Fruit fly (Drosophila melanogaster) whole organism, wandering third instar larva: ENCODE data around the gene CG9674.

Source experiments
- Abd-B ChIP-seq: fragments of >200 bp; optimal IDR thresholded peaks from 2 replicates; lab custom pipeline; 2017; ENCODE audit warnings: missing biosample characterization, missing genetic modification characterization
- CG32264 ChIP-seq: fragments of 200-800 bp; sonication (Bioruptor generic); optimal IDR thresholded peaks from 2 replicates; lab custom pipeline; 2016; ENCODE audit warnings: missing biosample characterization, missing genetic modification characterization
- CG9705 ChIP-seq: fragments of 200-800 bp; sonication (Bioruptor generic); optimal IDR thresholded peaks from 2 replicates; lab custom pipeline; 2018; ENCODE audit warnings: missing biosample characterization, mild to moderate bottlenecking, missing genetic modification characterization
- CrebA ChIP-seq: fragments of 200-800 bp; sonication (Bioruptor generic); optimal IDR thresholded peaks from 2 replicates; lab custom pipeline; 2016; ENCODE audit warnings: missing biosample characterization, mild to moderate bottlenecking, missing genetic modification characterization, borderline replicate concordance
- Dfd ChIP-seq: fragments of >200 bp; optimal IDR thresholded peaks from 2 replicates; lab custom pipeline; 2017; ENCODE audit warnings: missing biosample characterization, missing genetic modification characterization
- Dif ChIP-seq: fragments of 200-275, 200-300 bp; sonication (Bioruptor generic); optimal IDR thresholded peaks from 2 replicates; lab custom pipeline; 2018; ENCODE audit warnings: missing biosample characterization, missing genetic modification characterization; ENCODE audit not compliant: partially characterized antibody
- GATAd ChIP-seq: sonication (Bioruptor generic); optimal IDR thresholded peaks from 2 replicates; lab custom pipeline; 2016; ENCODE audit warnings: missing biosample characterization, missing genetic modification characterization
- HLH106 ChIP-seq: fragments of 200-800 bp; optimal IDR thresholded peaks from 3 replicates; lab custom pipeline; 2019; ENCODE audit warnings: missing biosample characterization, mild to moderate bottlenecking, missing genetic modification characterization, moderate library complexity
- Hnf4 ChIP-seq: fragments of 200-800 bp; sonication (Bioruptor generic); optimal IDR thresholded peaks from 2 replicates; lab custom pipeline; 2016; ENCODE audit warnings: missing biosample characterization, mild to moderate bottlenecking, missing genetic modification characterization
- Hr78 ChIP-seq: fragments of >200 bp; optimal IDR thresholded peaks from 2 replicates; lab custom pipeline; 2017; ENCODE audit warnings: missing biosample characterization, missing genetic modification characterization
- Hr83 ChIP-seq: fragments of 200-300 bp; sonication (Bioruptor generic); optimal IDR thresholded peaks from 2 replicates; lab custom pipeline; 2016; ENCODE audit warnings: missing biosample characterization, mild to moderate bottlenecking, missing genetic modification characterization, moderate library complexity; ENCODE audit not compliant: poor library complexity, severe bottlenecking
- Jra ChIP-seq: sonication (Bioruptor generic); optimal IDR thresholded peaks from 2 replicates; lab custom pipeline; 2016; ENCODE audit warnings: missing biosample characterization, missing genetic modification characterization
- Mio ChIP-seq: sonication (Bioruptor generic); optimal IDR thresholded peaks from 2 replicates; lab custom pipeline; 2016; ENCODE audit warnings: missing biosample characterization, missing genetic modification characterization
- Myc ChIP-seq: fragments of >200 bp; optimal IDR thresholded peaks from 2 replicates; lab custom pipeline; 2017
- N ChIP-seq: fragments of >200 bp; optimal IDR thresholded peaks from 2 replicates; lab custom pipeline; 2018; ENCODE audit warnings: missing biosample characterization, missing external identifiers, missing genetic modification characterization
- OdsH ChIP-seq: fragments of 200-800 bp; sonication (Bioruptor generic); optimal IDR thresholded peaks from 2 replicates; lab custom pipeline; 2016; ENCODE audit warnings: missing biosample characterization, mild to moderate bottlenecking, missing genetic modification characterization
- Rel ChIP-seq, 2 experiments: fragments of 200-800 bp; sonication (Bioruptor generic) in 1 of 2; optimal IDR thresholded peaks; 2 replicates in 1 of 2; 3 replicates in 1 of 2; lab custom pipeline; 2016 to 2019; ENCODE audit warnings: mild to moderate bottlenecking in 2 of 2, missing biosample characterization in 2 of 2, missing genetic modification characterization in 2 of 2, moderate library complexity in 1 of 2
- Sp1 ChIP-seq: fragments of 200-800 bp; sonication (Bioruptor generic); optimal IDR thresholded peaks from 3 replicates; lab custom pipeline; 2019; ENCODE audit warnings: missing biosample characterization, mild to moderate bottlenecking, missing genetic modification characterization, moderate library complexity
- Vsx2 ChIP-seq: fragments of 200-300, 225-300 bp; sonication (Bioruptor generic); optimal IDR thresholded peaks from 2 replicates; lab custom pipeline; 2018; ENCODE audit warnings: missing biosample characterization, missing genetic modification characterization; ENCODE audit not compliant: partially characterized antibody
- br ChIP-seq: fragments of 200-800 bp; sonication (Bioruptor generic); optimal IDR thresholded peaks from 2 replicates; lab custom pipeline; 2016; ENCODE audit warnings: missing biosample characterization, missing genetic modification characterization
- brk ChIP-seq: fragments of 200-800 bp; sonication (Bioruptor generic); optimal IDR thresholded peaks from 2 replicates; lab custom pipeline; 2016; ENCODE audit warnings: missing biosample characterization, mild to moderate bottlenecking, missing genetic modification characterization
- dl ChIP-seq, 2 experiments: fragments of 175-275, 200-275 bp in 1 of 2; fragments of 200-275 bp in 1 of 2; sonication (Bioruptor generic); optimal IDR thresholded peaks; lab custom pipeline; 2018; ENCODE audit warnings: mild to moderate bottlenecking in 2 of 2, missing biosample characterization in 2 of 2, missing genetic modification characterization in 2 of 2, moderate library complexity in 2 of 2; ENCODE audit not compliant: partially characterized antibody in 2 of 2, insufficient read depth in 1 of 2
- dmrt93B ChIP-seq: fragments of 200-800 bp; sonication (Bioruptor generic); optimal IDR thresholded peaks from 2 replicates; lab custom pipeline; 2018; ENCODE audit warnings: missing biosample characterization, mild to moderate bottlenecking, missing genetic modification characterization
- dsf ChIP-seq: sonication (Bioruptor generic); optimal IDR thresholded peaks from 2 replicates; lab custom pipeline; 2016; ENCODE audit warnings: missing biosample characterization, missing genetic modification characterization, borderline replicate concordance
- ey ChIP-seq: fragments of 200-800 bp; sonication (Bioruptor generic); optimal IDR thresholded peaks from 2 replicates; lab custom pipeline; 2016; ENCODE audit warnings: missing biosample characterization, missing genetic modification characterization
- foxo ChIP-seq, 2 experiments: fragments of 200-800 bp; sonication (Bioruptor generic); optimal IDR thresholded peaks; 2 replicates in 1 of 2; 3 replicates in 1 of 2; lab custom pipeline; 2016 to 2017; ENCODE audit warnings: missing biosample characterization in 2 of 2, missing genetic modification characterization in 2 of 2
- fru ChIP-seq: fragments of 200-800 bp; sonication (Bioruptor generic); optimal IDR thresholded peaks from 3 replicates; lab custom pipeline; 2016; ENCODE audit warnings: missing biosample characterization, mild to moderate bottlenecking, missing genetic modification characterization
- h ChIP-seq: fragments of 200-800 bp; sonication (Bioruptor generic); optimal IDR thresholded peaks from 3 replicates; lab custom pipeline; 2016; ENCODE audit warnings: missing biosample characterization, mild to moderate bottlenecking, missing genetic modification characterization
- jim ChIP-seq: fragments of 175-275, 200-325 bp; sonication (Bioruptor generic); optimal IDR thresholded peaks from 2 replicates; lab custom pipeline; 2016; ENCODE audit warnings: missing biosample characterization, mild to moderate bottlenecking, missing genetic modification characterization
- lola ChIP-seq: fragments of >200 bp; optimal IDR thresholded peaks from 2 replicates; lab custom pipeline; 2017; ENCODE audit warnings: missing biosample characterization, missing genetic modification characterization
- pan ChIP-seq: fragments of >200 bp; optimal IDR thresholded peaks from 2 replicates; lab custom pipeline; 2017
- psq ChIP-seq: fragments of 200-800 bp; sonication (Bioruptor generic); optimal IDR thresholded peaks from 3 replicates; lab custom pipeline; 2017; ENCODE audit warnings: missing biosample characterization, mild to moderate bottlenecking, missing genetic modification characterization, moderate library complexity
- rgr ChIP-seq: fragments of 200-800 bp; sonication (Bioruptor generic); optimal IDR thresholded peaks from 3 replicates; lab custom pipeline; 2016; ENCODE audit warnings: missing biosample characterization, mild to moderate bottlenecking, missing genetic modification characterization
- sage ChIP-seq: fragments of 200-800 bp; sonication (Bioruptor generic); optimal IDR thresholded peaks from 2 replicates; lab custom pipeline; 2016; ENCODE audit warnings: missing biosample characterization, mild to moderate bottlenecking, missing genetic modification characterization
- sv ChIP-seq: fragments of 200-800 bp; sonication (Bioruptor generic); optimal IDR thresholded peaks from 3 replicates; lab custom pipeline; 2016; ENCODE audit warnings: missing biosample characterization, missing genetic modification characterization
- tai ChIP-seq: sonication (Bioruptor generic); optimal IDR thresholded peaks from 2 replicates; lab custom pipeline; 2016; ENCODE audit warnings: missing biosample characterization, missing genetic modification characterization
- usp ChIP-seq: fragments of >200 bp; optimal IDR thresholded peaks from 2 replicates; lab custom pipeline; 2017; ENCODE audit warnings: missing biosample characterization, missing genetic modification characterization
- woc ChIP-seq: sonication (Bioruptor generic); optimal IDR thresholded peaks from 2 replicates; lab custom pipeline; 2016; ENCODE audit warnings: missing biosample characterization, mild to moderate bottlenecking, missing genetic modification characterization

Gene CG9674

DNA sequence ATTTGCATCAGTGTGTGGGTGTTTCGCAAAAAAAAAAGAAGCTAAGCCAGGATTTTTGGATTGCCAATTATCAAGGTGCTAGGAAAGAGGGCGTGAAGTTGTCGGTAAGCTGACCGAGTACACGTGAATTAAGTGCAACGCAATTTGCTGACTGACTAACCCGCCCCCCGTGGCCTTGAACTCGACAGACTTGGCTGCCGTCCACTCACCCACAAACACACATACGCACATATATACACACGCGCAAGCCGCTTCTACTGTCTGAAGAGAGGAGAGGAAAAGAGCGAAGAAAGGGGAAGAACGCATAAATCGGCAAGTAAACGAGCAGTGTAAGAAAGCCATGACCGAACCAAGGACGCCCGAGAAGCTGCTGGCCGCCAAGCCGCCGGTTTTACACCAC lies 27.2 kb downstream of the CG9674 start:
- TF ChIP-seq Rel (GFP tag; optimal IDR thresholded peaks at IDR 0.05; lab: Kevin White, UChicago) (no peak), Rel (tag; optimal IDR thresholded peaks at IDR 0.05; lab: Kevin White, UChicago) (peak; percentile 95), rgr (no peak)

DNA sequence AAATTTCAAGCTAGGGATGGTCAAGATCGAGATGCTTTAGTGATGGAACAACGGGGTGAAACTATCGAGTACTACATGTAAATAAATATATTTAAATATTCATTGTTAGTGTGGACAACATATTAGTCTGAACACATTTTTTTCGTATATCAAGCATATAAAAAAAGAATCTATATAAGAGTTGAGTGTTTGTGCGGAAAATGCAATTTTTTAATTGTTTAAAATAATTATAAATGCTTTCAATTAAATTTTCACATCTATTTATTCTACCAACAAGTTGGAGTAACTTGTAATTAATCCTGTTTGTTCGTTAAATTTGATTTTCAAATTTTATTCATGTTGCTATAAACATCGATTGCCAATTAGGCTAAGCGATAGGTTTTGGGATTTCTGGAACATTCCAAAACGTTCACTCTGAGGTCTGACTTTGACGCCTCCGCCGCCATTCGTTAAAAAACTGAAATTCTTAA lies 27.8 kb downstream of the CG9674 start, which contains the start of the genes mus302 and CG9705:
Gene mus302, minus strand, starts transcription at position 33 of the 470 bp plus-strand sequence.
Gene CG9705, plus strand, starts transcription at position 397 of the 470 bp plus-strand sequence.
- TF ChIP-seq pan (lab: Kevin White, UChicago) (no peak), dl (GFP tag; optimal IDR thresholded peaks at IDR 0.05; lab: Kevin White, UChicago; ENCODE audit: insufficient read depth in 1 of 2, partially characterized antibody in 2 of 2) (no peak), ey (GFP tag; lab: Kevin White, UChicago) (no peak), HLH106 (tag; lab: Kevin White, UChicago) (peak; percentile 62), Abd-B (GFP tag; lab: Kevin White, UChicago) (no peak), Hnf4 (no peak), Rel (GFP tag; optimal IDR thresholded peaks at IDR 0.05; lab: Kevin White, UChicago) (no peak), Rel (tag; optimal IDR thresholded peaks at IDR 0.05; lab: Kevin White, UChicago) (peak; percentile 4), woc (peak; percentile 69), dmrt93B (GFP tag; lab: Kevin White, UChicago) (no peak), Mio (GFP tag; lab: Kevin White, UChicago) (no peak), rgr (peak; percentile 37), psq (GFP tag; lab: Kevin White, UChicago) (peak; percentile 45), h (GFP tag; lab: Kevin White, UChicago) (peak; percentile 42), CrebA (GFP tag; lab: Kevin White, UChicago) (no peak), CG9705 (GFP tag; lab: Kevin White, UChicago) (peak; percentile 75), tai (no peak), usp (GFP tag; lab: Kevin White, UChicago) (no peak), br (GFP tag; lab: Kevin White, UChicago) (peak; percentile 17), jim (no peak), sage (GFP tag; lab: Kevin White, UChicago) (no peak), Dif (GFP tag; lab: Kevin White, UChicago) (no peak), dsf (GFP tag; lab: Kevin White, UChicago) (peak; percentile 26), fru (GFP tag; lab: Kevin White, UChicago) (peak; percentile 11), OdsH (GFP tag; lab: Kevin White, UChicago) (peak; percentile 36), Hr83 (GFP tag; lab: Kevin White, UChicago) (peak; percentile 34), Sp1 (GFP tag; lab: Kevin White, UChicago) (peak; percentile 32), sv (GFP tag; lab: Kevin White, UChicago) (peak; percentile 26), foxo (GFP tag; optimal IDR thresholded peaks at IDR 0.05; lab: Kevin White, UChicago) (peak in 1 of 2 experiments; percentile 33), brk (no peak), Hr78 (GFP tag; lab: Kevin White, UChicago) (no peak), GATAd (no peak), Vsx2 (GFP tag; lab: Kevin White, UChicago) (no peak), Dfd (GFP tag; lab: Kevin White, UChicago) (no peak), CG32264 (GFP tag; lab: Kevin White, UChicago) (no peak), N (no peak), lola (GFP tag; lab: Kevin White, UChicago) (no peak), Jra (GFP tag; lab: Kevin White, UChicago) (no peak), Myc (peak; percentile 14)
- TF ChIP-seq, all 38 proteins: peak for 16
